Worm (Caenorhabditis elegans): ENCODE measurements around the gene hst-1.
A peak's percentile ranks its signal among the peaks of the same experiment; 100 is the strongest.

hst-1 gene

DNA sequence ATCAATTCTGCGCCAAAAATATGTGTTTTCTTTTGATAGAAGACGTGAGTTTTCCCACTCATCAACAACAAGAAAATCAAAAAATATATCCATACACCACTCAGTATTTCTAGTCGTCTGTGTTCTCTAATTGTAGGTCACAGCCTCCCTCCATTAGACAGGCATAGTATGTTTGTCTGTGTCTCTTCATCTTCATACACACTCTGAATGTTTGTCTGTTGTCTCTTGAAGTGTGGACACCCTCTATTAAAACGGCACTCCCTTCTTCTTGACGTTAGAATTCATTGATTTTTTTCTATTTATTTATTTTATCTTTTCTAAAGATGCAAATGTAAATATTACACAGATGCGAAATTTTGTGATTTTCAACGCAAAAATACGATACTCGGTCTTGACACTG is 46.0 kb upstream of the hst-1 start:
- TF ChIP-seq ztf-26 (tag; optimal IDR thresholded peaks at IDR 0.05) = no peak
- TF ChIP-seq ztf-25 (GFP tag; IDR thresholded peaks at IDR 0.05) = no peak
- TF ChIP-seq hmg-1.2 (GFP tag; IDR thresholded peaks at IDR 0.05) = peak; percentile 73; the same call in 1 of the 2 replicates

DNA sequence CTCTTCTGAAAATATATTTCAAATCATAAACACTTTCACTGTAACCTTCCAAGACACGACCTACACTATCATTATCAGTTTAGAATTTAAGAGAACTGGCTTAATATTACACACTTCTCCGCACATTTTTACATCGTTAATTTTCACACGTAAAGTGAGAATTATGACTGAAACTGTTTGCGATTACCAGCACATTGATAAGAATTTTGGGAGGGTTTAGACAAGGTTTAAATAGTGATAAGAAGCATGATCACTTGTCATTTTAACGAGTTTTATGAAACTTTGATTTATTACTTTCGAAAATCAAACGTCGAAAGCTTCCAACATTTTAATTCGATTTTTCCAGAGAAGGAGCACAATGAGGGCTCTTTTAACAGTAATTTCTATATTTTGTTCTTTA is 39.2 kb upstream of the hst-1 start, which contains the start of gene F21D5.3:
Gene F21D5.3, plus strand, starts transcription at position 347 of the 400 bp plus-strand sequence.
- no peak for TF ChIP-seq tbx-9 (tag; optimal IDR thresholded peaks at IDR 0.05; ENCODE audit: borderline replicate concordance)
- no peak for TF ChIP-seq F55B11.4 (tag; optimal IDR thresholded peaks at IDR 0.05; ENCODE audit: borderline replicate concordance, insufficient read depth)
- peak; percentile 67 for TF ChIP-seq nhr-80 (tag; optimal IDR thresholded peaks at IDR 0.05)
- no peak for TF ChIP-seq him-1 (tag; optimal IDR thresholded peaks at IDR 0.05)
- TF ChIP-seq ceh-91 (GFP tag; IDR thresholded peaks at IDR 0.05) = no peak
- no peak for TF ChIP-seq hlh-12 (tag; optimal IDR thresholded peaks at IDR 0.05)
- no peak for TF ChIP-seq F57A8.1 (GFP tag; optimal IDR thresholded peaks at IDR 0.05)
- TF ChIP-seq gei-17 (GFP tag; optimal IDR thresholded peaks at IDR 0.05) = no peak
- TF ChIP-seq ZK185.1 (tag; optimal IDR thresholded peaks at IDR 0.05; ENCODE audit: poor library complexity, severe bottlenecking) = no peak
- TF ChIP-seq ama-1 (optimal IDR thresholded peaks at IDR 0.05) = no peak
- no peak for TF ChIP-seq ama-1 (GFP tag; optimal IDR thresholded peaks at IDR 0.05)
- no peak for TF ChIP-seq bed-2 (GFP tag; IDR thresholded peaks at IDR 0.05)
- TF ChIP-seq ceh-58 (GFP tag; IDR thresholded peaks at IDR 0.05) = no peak
- TF ChIP-seq sdz-38 (tag; optimal IDR thresholded peaks at IDR 0.05) = no peak
- TF ChIP-seq ztf-6 (GFP tag; IDR thresholded peaks at IDR 0.05) = no peak
- TF ChIP-seq snpc-1.1 (tag; optimal IDR thresholded peaks at IDR 0.05; ENCODE audit: insufficient read depth) = no peak
- TF ChIP-seq ztf-22 (GFP tag; optimal IDR thresholded peaks at IDR 0.05) = no peak
- no peak for TF ChIP-seq egl-44 (GFP tag; IDR thresholded peaks at IDR 0.05)
- no peak for TF ChIP-seq T26A5.8 (tag; optimal IDR thresholded peaks at IDR 0.05)
- no peak for TF ChIP-seq B0035.1 (tag; optimal IDR thresholded peaks at IDR 0.05)
- no peak for TF ChIP-seq Y67H2A.10 (GFP tag; conservative IDR thresholded peaks at IDR 0.05)
- peak; percentile 10 for TF ChIP-seq ets-4 (GFP tag; optimal IDR thresholded peaks at IDR 0.05)
- TF ChIP-seq lin-54 (GFP tag; optimal IDR thresholded peaks at IDR 0.05) = no peak
- no peak for TF ChIP-seq repo-1 (tag; optimal IDR thresholded peaks at IDR 0.05)
- no peak for TF ChIP-seq cebp-1 (GFP tag; IDR thresholded peaks at IDR 0.05)
- peak; percentile 0 for TF ChIP-seq cebp-1 (tag; optimal IDR thresholded peaks at IDR 0.05)
- no peak for TF ChIP-seq rcor-1 (GFP tag; IDR thresholded peaks at IDR 0.05)
- TF ChIP-seq hmg-1.2 (GFP tag; IDR thresholded peaks at IDR 0.05) = no peak
- no peak for TF ChIP-seq nhr-90 (tag; optimal IDR thresholded peaks at IDR 0.05)
- no peak for TF ChIP-seq let-526 (GFP tag; IDR thresholded peaks at IDR 0.05)
- no peak for TF ChIP-seq dpff-1 (tag; optimal IDR thresholded peaks at IDR 0.05)
- TF ChIP-seq nfya-1 (tag; optimal IDR thresholded peaks at IDR 0.05; ENCODE audit: borderline replicate concordance, insufficient read depth) = no peak
- TF ChIP-seq hrde-1 (tag; optimal IDR thresholded peaks at IDR 0.05; ENCODE audit: borderline replicate concordance) = peak; percentile 15
- no peak for TF ChIP-seq B0336.3 (GFP tag; IDR thresholded peaks at IDR 0.05)
- peak; percentile 42 for TF ChIP-seq madf-6 (GFP tag; IDR thresholded peaks at IDR 0.05)
- no peak for TF ChIP-seq unc-62 (GFP tag; optimal IDR thresholded peaks at IDR 0.05)
- TF ChIP-seq snpc-4 (GFP tag; optimal IDR thresholded peaks at IDR 0.05) = peak; percentile 1
- TF ChIP-seq snpc-4 (tag; optimal IDR thresholded peaks at IDR 0.05) = no peak
- TF ChIP-seq zfh-2 (GFP tag; conservative IDR thresholded peaks at IDR 0.05) = no peak
- no peak for TF ChIP-seq lag-1 (GFP tag; IDR thresholded peaks at IDR 0.05)
- TF ChIP-seq pbrm-1 (GFP tag; IDR thresholded peaks at IDR 0.05) = no peak
- TF ChIP-seq snpc-1.3 (tag; optimal IDR thresholded peaks at IDR 0.05; ENCODE audit: insufficient read depth) = no peak
- TF ChIP-seq ztf-28 (GFP tag; IDR thresholded peaks at IDR 0.05) = no peak
- no peak for TF ChIP-seq hsf-1 (GFP tag; IDR thresholded peaks at IDR 0.05)
- no peak for TF ChIP-seq mxl-1 (tag; optimal IDR thresholded peaks at IDR 0.05)
